Worm (Caenorhabditis elegans): ENCODE measurements around the gene D1079.1.
A peak's percentile ranks its signal among the peaks of the same experiment; 100 is the strongest.

D1079.1 gene

DNA sequence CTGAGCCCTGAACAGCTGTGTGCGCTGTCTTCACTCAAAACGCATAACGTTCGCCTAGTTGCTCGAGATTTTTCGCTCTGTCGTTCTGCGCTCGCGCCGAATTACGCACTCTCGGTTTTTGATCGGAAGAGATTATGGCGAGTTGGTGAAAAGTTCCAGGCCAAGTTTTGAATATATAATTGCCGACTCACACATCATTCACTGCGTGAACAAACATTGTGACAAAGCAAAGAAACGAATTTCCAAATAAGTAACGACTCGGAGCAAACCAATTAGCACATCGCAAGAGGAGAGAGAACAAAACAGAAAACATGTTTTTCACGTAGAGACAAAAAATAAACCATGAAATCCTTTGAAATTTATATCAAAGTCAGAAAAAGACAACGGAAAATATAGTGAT lies 32.4 kb downstream of the D1079.1 start:
- TF ChIP-seq aptf-2 (GFP tag; conservative IDR thresholded peaks at IDR 0.05) (no peak), ztf-25 (GFP tag; IDR thresholded peaks at IDR 0.05) (no peak), athp-1 (tag; optimal IDR thresholded peaks at IDR 0.05) (no peak), chd-7 (tag; optimal IDR thresholded peaks at IDR 0.05) (no peak), hrde-1 (tag; optimal IDR thresholded peaks at IDR 0.05; ENCODE audit: borderline replicate concordance) (no peak), C06A6.2 (GFP tag; conservative IDR thresholded peaks at IDR 0.05) (no peak), attf-5 (GFP tag; optimal IDR thresholded peaks at IDR 0.05) (no peak), ccch-3 (GFP tag; optimal IDR thresholded peaks at IDR 0.05) (no peak), lin-54 (GFP tag; optimal IDR thresholded peaks at IDR 0.05) (no peak), K12H6.12 (tag; optimal IDR thresholded peaks at IDR 0.05) (no peak), D2030.7 (GFP tag; IDR thresholded peaks at IDR 0.05) (no peak), snpc-3.4 (tag; optimal IDR thresholded peaks at IDR 0.05) (no peak), T07F8.4 (tag; optimal IDR thresholded peaks at IDR 0.05) (no peak), mxl-1 (tag; optimal IDR thresholded peaks at IDR 0.05) (no peak), hmg-1.2 (GFP tag; IDR thresholded peaks at IDR 0.05) (no peak), ztf-3 (GFP tag; optimal IDR thresholded peaks at IDR 0.05) (no peak), ceh-91 (GFP tag; IDR thresholded peaks at IDR 0.05) (no peak)

DNA sequence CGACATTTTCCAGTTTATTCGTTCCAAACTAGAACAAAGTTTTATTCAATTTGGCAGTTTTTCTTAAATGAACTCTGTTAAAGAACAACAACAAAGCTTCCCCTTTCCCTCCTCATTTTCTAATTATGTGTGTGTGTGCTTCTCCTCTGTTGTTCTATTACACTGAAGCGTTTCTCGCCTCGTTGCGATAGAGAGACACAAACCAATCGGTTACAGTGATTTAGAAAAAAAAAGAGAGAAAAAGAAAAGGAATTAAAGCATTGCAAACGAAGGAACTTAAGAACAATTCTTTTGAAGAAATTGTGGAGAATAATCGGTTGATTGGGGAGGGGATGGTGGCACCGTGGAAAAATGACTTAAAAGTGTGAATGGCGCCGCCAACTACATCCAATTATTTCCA lies 34.6 kb downstream of the D1079.1 start, which contains the start of gene cest-26:
Gene cest-26 (minus strand): TSS at position 101 of the 400 bp plus-strand sequence.
- peak; percentile 29 for TF ChIP-seq nhr-80 (tag; optimal IDR thresholded peaks at IDR 0.05)
- no peak for TF ChIP-seq pbrm-1 (GFP tag; IDR thresholded peaks at IDR 0.05)

DNA sequence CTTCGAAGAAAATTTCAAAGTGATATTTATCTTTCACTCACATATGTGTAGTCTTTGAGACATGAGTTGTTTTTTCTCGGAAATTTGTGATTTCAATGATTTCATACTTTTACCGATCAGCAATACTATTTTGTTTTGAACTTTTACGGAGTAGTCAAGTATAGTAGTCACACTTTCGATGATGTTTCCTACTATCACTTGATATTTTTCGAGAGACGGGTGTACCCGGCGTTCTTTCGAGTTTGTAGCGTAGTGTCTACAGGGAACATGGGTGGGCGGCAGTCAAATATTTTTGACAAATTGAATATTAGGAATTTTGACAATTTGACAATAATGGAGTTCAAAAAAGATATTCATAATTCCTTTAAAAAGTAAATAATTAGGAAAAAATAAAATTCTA lies 35.9 kb downstream of the D1079.1 start:
- no peak for TF ChIP-seq nfyb-1 (GFP tag; IDR thresholded peaks at IDR 0.05)
- TF ChIP-seq aptf-3 (GFP tag; IDR thresholded peaks at IDR 0.05), result no peak
- no peak for TF ChIP-seq dox-1 (GFP tag; IDR thresholded peaks at IDR 0.05)
- no peak for TF ChIP-seq hmg-1.2 (GFP tag; IDR thresholded peaks at IDR 0.05)
- TF ChIP-seq B0261.1 (tag; optimal IDR thresholded peaks at IDR 0.05), result no peak
- TF ChIP-seq ztf-26 (tag; optimal IDR thresholded peaks at IDR 0.05), result no peak
- no peak for TF ChIP-seq ceh-91 (GFP tag; IDR thresholded peaks at IDR 0.05)
- TF ChIP-seq F22D6.2 (tag; optimal IDR thresholded peaks at IDR 0.05), result no peak
- no peak for TF ChIP-seq pbrm-1 (GFP tag; IDR thresholded peaks at IDR 0.05)
- no peak for TF ChIP-seq mel-28 (tag; optimal IDR thresholded peaks at IDR 0.05; ENCODE audit: borderline replicate concordance)
- no peak for TF ChIP-seq let-607 (tag; optimal IDR thresholded peaks at IDR 0.05)
- TF ChIP-seq rcor-1 (GFP tag; IDR thresholded peaks at IDR 0.05), result no peak
- no peak for TF ChIP-seq hlh-12 (tag; optimal IDR thresholded peaks at IDR 0.05)

DNA sequence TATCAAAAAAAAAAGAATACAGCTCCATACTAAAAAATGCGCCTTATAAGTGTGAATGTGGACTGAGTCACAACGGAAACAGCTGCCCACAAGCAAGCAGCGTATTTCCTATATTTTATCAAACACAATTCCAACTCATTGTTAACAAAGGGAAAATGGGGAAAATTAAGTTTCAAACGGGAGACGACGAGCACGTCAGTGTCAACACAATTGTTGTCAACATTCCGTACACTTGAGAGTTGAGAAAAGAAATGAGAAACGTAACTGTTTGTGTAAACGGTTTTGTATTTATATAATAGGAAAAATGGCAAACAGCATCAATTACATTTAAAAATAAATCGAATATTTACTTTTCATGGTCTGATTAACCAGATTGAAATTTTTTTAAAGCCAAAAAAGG lies 36.7 kb downstream of the D1079.1 start:
- TF ChIP-seq F33H1.4 (GFP tag; IDR thresholded peaks at IDR 0.05), result no peak

DNA sequence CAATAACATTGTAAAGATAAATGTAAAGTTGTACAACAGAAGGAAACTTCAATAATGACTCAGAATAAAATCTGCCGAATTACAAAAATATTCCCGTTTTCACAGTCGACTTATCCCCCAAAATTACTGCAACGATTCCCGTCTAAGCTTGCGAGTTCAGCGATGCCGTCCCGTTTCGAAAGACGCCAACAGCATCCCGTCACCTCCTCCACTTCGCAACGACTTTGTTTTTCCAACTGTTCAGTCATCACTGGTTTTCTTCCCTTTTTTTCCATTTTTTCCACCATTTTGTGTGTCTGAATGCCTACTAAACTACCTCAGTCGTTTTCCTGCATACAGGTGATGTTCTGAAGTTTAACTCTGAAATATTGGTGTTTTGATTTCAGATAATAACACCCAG lies 37.7 kb downstream of the D1079.1 start, which contains the start of gene F15A8.1:
Gene F15A8.1 (plus strand): TSS at position 301 of the 400 bp plus-strand sequence.
- no peak for TF ChIP-seq T07F8.4 (tag; optimal IDR thresholded peaks at IDR 0.05)
- no peak for TF ChIP-seq hrde-1 (tag; optimal IDR thresholded peaks at IDR 0.05; ENCODE audit: borderline replicate concordance)
- TF ChIP-seq ztf-18 (tag; optimal IDR thresholded peaks at IDR 0.05), result no peak
- no peak for TF ChIP-seq hmg-1.2 (GFP tag; IDR thresholded peaks at IDR 0.05)
- no peak for TF ChIP-seq ceh-79 (tag; optimal IDR thresholded peaks at IDR 0.05)
- no peak for TF ChIP-seq athp-1 (tag; optimal IDR thresholded peaks at IDR 0.05)
- TF ChIP-seq hmg-20 (GFP tag; IDR thresholded peaks at IDR 0.05), result no peak
- TF ChIP-seq ceh-40 (GFP tag; IDR thresholded peaks at IDR 0.05), result no peak
- no peak for TF ChIP-seq F22D6.2 (tag; optimal IDR thresholded peaks at IDR 0.05)
- TF ChIP-seq ceh-58 (GFP tag; IDR thresholded peaks at IDR 0.05), result no peak
- TF ChIP-seq F33H1.4 (GFP tag; IDR thresholded peaks at IDR 0.05), result no peak
- TF ChIP-seq F10E7.11 (tag; optimal IDR thresholded peaks at IDR 0.05), result no peak
- TF ChIP-seq lin-54 (GFP tag; optimal IDR thresholded peaks at IDR 0.05), result no peak
- no peak for TF ChIP-seq nfyb-1 (GFP tag; IDR thresholded peaks at IDR 0.05)
- no peak for TF ChIP-seq B0261.1 (tag; optimal IDR thresholded peaks at IDR 0.05)
- no peak for TF ChIP-seq attf-6 (GFP tag; IDR thresholded peaks at IDR 0.05)

All from whole organism, young adult.